Fruit fly (Drosophila melanogaster): ENCODE measurements around the gene Gr93c.

The Gr93c gene

DNA sequence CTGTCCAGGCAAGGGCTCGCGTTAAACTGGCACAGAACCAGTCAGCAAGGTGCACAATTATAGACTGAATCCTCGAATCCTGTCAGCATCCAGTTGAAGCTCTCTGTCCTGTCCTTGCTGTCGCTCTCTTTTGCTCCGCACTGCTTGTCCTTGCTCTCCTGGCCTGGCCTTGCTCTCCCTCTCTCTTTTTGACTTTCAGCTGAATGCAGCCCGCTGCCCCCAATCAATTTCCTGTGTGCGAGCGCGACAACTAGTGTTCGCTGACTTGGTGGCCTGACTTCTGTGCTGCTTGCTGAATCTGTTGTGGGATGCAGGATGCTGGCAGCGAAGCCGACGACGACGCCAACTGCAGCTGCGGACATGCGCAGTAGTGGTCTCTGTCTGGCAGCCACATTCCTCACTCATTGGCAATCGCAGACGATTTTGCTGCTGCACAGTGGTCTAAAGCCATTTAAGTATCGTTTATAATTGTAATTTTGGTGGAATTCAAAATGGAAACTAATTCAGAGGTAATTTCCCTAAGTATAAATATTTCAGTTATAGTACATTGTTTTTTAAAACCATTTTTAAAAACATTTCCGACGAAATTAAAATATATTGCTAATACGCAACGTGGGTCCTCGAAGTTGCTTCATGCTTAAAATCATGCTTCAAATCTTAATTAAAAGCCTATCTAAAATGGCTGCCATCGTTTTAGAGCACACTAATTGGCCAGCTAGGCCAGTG, 36.3 kb downstream of the Gr93c start (continued):
- TF ChIP-seq CG34406 (GFP tag; optimal IDR thresholded peaks at IDR 0.05) (no peak), CG11294 (GFP tag; IDR thresholded peaks at IDR 0.05) (no peak), CG6808 (GFP tag; optimal IDR thresholded peaks at IDR 0.05) (no peak), CG6163 (GFP tag; IDR thresholded peaks at IDR 0.05) (no peak), CG16779 (tag; optimal IDR thresholded peaks at IDR 0.05) (no peak), Hr4 (GFP tag; optimal IDR thresholded peaks at IDR 0.05) (peak; percentile 33), CG6854 (GFP tag; optimal IDR thresholded peaks at IDR 0.05) (no peak), spab (GFP tag; optimal IDR thresholded peaks at IDR 0.05) (no peak), CG8319 (GFP tag; optimal IDR thresholded peaks at IDR 0.05) (no peak), CG10631 (GFP tag; optimal IDR thresholded peaks at IDR 0.05) (peak; percentile 15), Sox14 (GFP tag; optimal IDR thresholded peaks at IDR 0.05) (peak; percentile 12), CG3032 (tag; optimal IDR thresholded peaks at IDR 0.05) (no peak), CG15336 (GFP tag; IDR thresholded peaks at IDR 0.05) (no peak), CG8632 (GFP tag; optimal IDR thresholded peaks at IDR 0.05) (peak; percentile 10), Hr39 (GFP tag; optimal IDR thresholded peaks at IDR 0.05) (no peak), fd59A (GFP tag; optimal IDR thresholded peaks at IDR 0.05) (no peak), CG11902 (GFP tag; optimal IDR thresholded peaks at IDR 0.05) (no peak)

- no peak for TF ChIP-seq CG6792 (GFP tag; optimal IDR thresholded peaks at IDR 0.05)
- no peak for TF ChIP-seq CG6808 (GFP tag; optimal IDR thresholded peaks at IDR 0.05)
- no peak for TF ChIP-seq Gug (GFP tag; IDR thresholded peaks at IDR 0.05)
- TF ChIP-seq Sox102F (GFP tag; optimal IDR thresholded peaks at IDR 0.05): no peak
- TF ChIP-seq lz (GFP tag; optimal IDR thresholded peaks at IDR 0.05): no peak
- no peak for TF ChIP-seq fkh (GFP tag; optimal IDR thresholded peaks at IDR 0.05)
- no peak for TF ChIP-seq CG10631 (GFP tag; optimal IDR thresholded peaks at IDR 0.05)
- TF ChIP-seq CG9139 (GFP tag; optimal IDR thresholded peaks at IDR 0.05): no peak
- no peak for TF ChIP-seq spab (GFP tag; optimal IDR thresholded peaks at IDR 0.05)
- TF ChIP-seq acj6 (GFP tag; optimal IDR thresholded peaks at IDR 0.05): no peak
- TF ChIP-seq Hr4 (GFP tag; optimal IDR thresholded peaks at IDR 0.05): no peak
Measured at dm6 chr3R:21807264-21807663, 37.8 kb downstream of the Gr93c start.

Measured in whole organism, prepupa.